Worm (Caenorhabditis elegans) whole organism, mixed stage, embryonic: ENCODE data around the gene snpc-1.2.
A peak's percentile ranks its signal among the peaks of the same experiment; 100 is the strongest.

Experiments used
- M03D4.4 ChIP-seq: sonication (generic microtip); optimal IDR thresholded peaks from 2 replicates; lab custom pipeline; 2017; ENCODE audit warnings: mild to moderate bottlenecking, missing genetic modification characterization, missing compliant biosample characterization
- bed-3 ChIP-seq: fragments of 200-800 bp; sonication (Bioruptor generic); optimal IDR thresholded peaks from 3 replicates; lab custom pipeline; 2018; ENCODE audit warnings: mild to moderate bottlenecking, missing genetic modification characterization, moderate library complexity, missing compliant biosample characterization
- blmp-1 ChIP-seq: fragments of 150-350 bp; optimal IDR thresholded peaks from 2 replicates; lab custom pipeline; 2014; ENCODE audit warnings: missing biosample characterization, missing genetic modification characterization
- ceh-83 ChIP-seq: fragments of 200-800 bp; sonication (Bioruptor generic); optimal IDR thresholded peaks from 2 replicates; lab custom pipeline; 2018; ENCODE audit warnings: mild to moderate bottlenecking, missing genetic modification characterization, missing compliant biosample characterization
- ces-1 ChIP-seq: fragments of 150-350 bp; optimal IDR thresholded peaks from 2 replicates; lab custom pipeline; 2014; ENCODE audit warnings: missing biosample characterization, missing genetic modification reagents, missing genetic modification characterization
- drap-1 ChIP-seq: fragments of 200-800 bp; sonication (Bioruptor generic); optimal IDR thresholded peaks from 3 replicates; lab custom pipeline; 2018; ENCODE audit warnings: mild to moderate bottlenecking, missing genetic modification characterization, missing compliant biosample characterization
- elt-1 ChIP-seq: sonication (generic microtip); optimal IDR thresholded peaks from 2 replicates; lab custom pipeline; 2017; ENCODE audit warnings: missing genetic modification characterization, mild to moderate bottlenecking, missing compliant biosample characterization, antibody characterized with exemption, moderate library complexity, borderline replicate concordance; ENCODE audit not compliant: insufficient read depth
- elt-3 ChIP-seq: fragments of 150-350 bp; optimal IDR thresholded peaks from 2 replicates; lab custom pipeline; 2014; ENCODE audit warnings: missing biosample characterization, missing genetic modification characterization
- flh-1 ChIP-seq: fragments of 200-800 bp; sonication (Bioruptor generic); optimal IDR thresholded peaks from 2 replicates; lab custom pipeline; 2018; ENCODE audit warnings: mild to moderate bottlenecking, missing genetic modification characterization, moderate library complexity, missing compliant biosample characterization
- ham-2 ChIP-seq: fragments of 200-800 bp; sonication (Bioruptor generic); optimal IDR thresholded peaks from 2 replicates; lab custom pipeline; 2018; ENCODE audit warnings: mild to moderate bottlenecking, missing genetic modification characterization, missing compliant biosample characterization
- hlh-1 ChIP-seq: fragments of 150-350 bp; optimal IDR thresholded peaks from 2 replicates; lab custom pipeline; 2014; ENCODE audit warnings: missing biosample characterization, missing genetic modification reagents, missing genetic modification characterization
- lin-32 ChIP-seq: fragments of 200-800 bp; sonication (Bioruptor generic); optimal IDR thresholded peaks from 2 replicates; lab custom pipeline; 2018; ENCODE audit warnings: mild to moderate bottlenecking, missing genetic modification characterization, missing compliant biosample characterization
- lsy-2 ChIP-seq: fragments of 150-350 bp; optimal IDR thresholded peaks from 2 replicates; lab custom pipeline; 2014; ENCODE audit warnings: missing biosample characterization, missing genetic modification characterization
- mep-1 ChIP-seq: fragments of 150-350 bp; optimal IDR thresholded peaks from 2 replicates; lab custom pipeline; 2017; ENCODE audit warnings: missing biosample characterization, missing genetic modification reagents, missing genetic modification characterization, inconsistent platforms
- mls-2 ChIP-seq: sonication (generic microtip); optimal IDR thresholded peaks from 2 replicates; lab custom pipeline; 2016; ENCODE audit warnings: mild to moderate bottlenecking, missing genetic modification characterization, moderate library complexity, missing compliant biosample characterization
- nhr-12 ChIP-seq: fragments of 150-350 bp; optimal IDR thresholded peaks from 2 replicates; lab custom pipeline; 2014; ENCODE audit warnings: missing biosample characterization, missing genetic modification characterization
- nhr-2 ChIP-seq: fragments of 150-350 bp; optimal IDR thresholded peaks from 2 replicates; lab custom pipeline; 2014; ENCODE audit warnings: missing biosample characterization, missing genetic modification characterization
- nhr-28 ChIP-seq: fragments of 150-350 bp; optimal IDR thresholded peaks from 2 replicates; lab custom pipeline; 2014; ENCODE audit warnings: missing biosample characterization, missing genetic modification characterization
- nhr-76 ChIP-seq: sonication (generic microtip); optimal IDR thresholded peaks from 2 replicates; lab custom pipeline; 2017; ENCODE audit warnings: missing biosample characterization, missing genetic modification characterization
- sem-2 ChIP-seq: fragments of 200-800 bp; sonication (Bioruptor generic); optimal IDR thresholded peaks from 2 replicates; lab custom pipeline; 2018; ENCODE audit warnings: mild to moderate bottlenecking, missing genetic modification characterization, missing compliant biosample characterization
- snpc-4 ChIP-seq: fragments of 150-350 bp; optimal IDR thresholded peaks from 2 replicates; lab custom pipeline; 2014; ENCODE audit warnings: missing biosample characterization, missing genetic modification characterization
- sptf-1 ChIP-seq: sonication (generic microtip); optimal IDR thresholded peaks from 2 replicates; lab custom pipeline; 2017; ENCODE audit warnings: mild to moderate bottlenecking, missing genetic modification characterization, moderate library complexity, missing compliant biosample characterization
- tbx-8 ChIP-seq: fragments of 200-800 bp; sonication (Bioruptor generic); optimal IDR thresholded peaks from 2 replicates; lab custom pipeline; 2018; ENCODE audit warnings: mild to moderate bottlenecking, missing genetic modification characterization, moderate library complexity, missing compliant biosample characterization
- unc-120 ChIP-seq: sonication (generic microtip); optimal IDR thresholded peaks from 2 replicates; lab custom pipeline; 2017; ENCODE audit warnings: missing genetic modification characterization, missing compliant biosample characterization; ENCODE audit not compliant: poor library complexity, severe bottlenecking
- zip-8 ChIP-seq: fragments of 150-350 bp; optimal IDR thresholded peaks from 2 replicates; lab custom pipeline; 2014; ENCODE audit warnings: missing biosample characterization, missing genetic modification characterization
- ztf-11 ChIP-seq: fragments of 150-350 bp; optimal IDR thresholded peaks from 2 replicates; lab custom pipeline; 2014; ENCODE audit warnings: missing biosample characterization, missing genetic modification characterization

Gene snpc-1.2

ce11 chrIII:13169464-13169966 lies at the start of gene snpc-1.2, which contains the start of gene Y39E4B.5:
snpc-1.2 (minus strand) TSS chrIII:13169541.
Y39E4B.5 (plus strand) TSS chrIII:13169916.
- TF ChIP-seq blmp-1 (tag; lab: Kevin White, UChicago) (no peak), mep-1 (peak; percentile 55)
- TF ChIP-seq, all 35 proteins: peak for 1

- TF ChIP-seq ztf-11, result no peak
- peak; percentile 32 for TF ChIP-seq elt-1
- TF ChIP-seq blmp-1 (tag; lab: Kevin White, UChicago), result peak; percentile 61
Observed at ce11 chrIII:13216488-13217016, 47.2 kb upstream of the snpc-1.2 start.

DNA sequence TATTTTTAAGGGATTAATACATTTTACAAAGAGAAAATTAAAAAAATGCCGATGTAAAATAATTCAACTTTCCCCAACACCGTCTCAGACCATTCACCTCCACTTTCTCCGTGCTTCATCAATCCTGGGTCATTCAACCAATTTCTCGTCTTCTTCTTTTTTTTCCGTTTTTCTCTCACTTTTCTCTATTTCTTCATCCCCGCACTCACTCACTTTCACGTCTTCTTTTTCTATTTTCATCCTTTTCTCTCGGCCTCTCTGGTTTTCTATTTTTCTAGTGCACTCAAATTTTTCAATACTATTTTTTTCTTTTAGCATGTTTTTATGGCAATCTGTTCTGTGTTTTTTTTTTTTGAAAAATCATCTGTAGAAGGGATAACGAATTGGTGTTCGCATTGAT lies 46.3 kb upstream of the snpc-1.2 start:
- TF ChIP-seq blmp-1 (tag; lab: Kevin White, UChicago) (peak; percentile 23), bed-3 (GFP tag; lab: Kevin White, UChicago) (no peak), elt-1 (no peak), ces-1 (peak; percentile 45), hlh-1 (tag; lab: Kevin White, UChicago) (no peak)

ce11 chrIII:13213111-13213510 lies 43.8 kb upstream of the snpc-1.2 start:
- no peak for TF ChIP-seq zip-8 (tag; lab: Kevin White, UChicago)
- no peak for TF ChIP-seq hlh-1 (tag; lab: Kevin White, UChicago)
- TF ChIP-seq sptf-1 (tag; lab: Kevin White, UChicago), result no peak
- TF ChIP-seq M03D4.4, result no peak
- no peak for TF ChIP-seq lin-32 (GFP tag; lab: Kevin White, UChicago)
- TF ChIP-seq drap-1, result no peak
- TF ChIP-seq sem-2 (GFP tag; lab: Kevin White, UChicago), result no peak
- no peak for TF ChIP-seq ceh-83 (GFP tag; lab: Kevin White, UChicago)
- no peak for TF ChIP-seq nhr-28 (tag; lab: Kevin White, UChicago)
- TF ChIP-seq lsy-2 (tag; lab: Kevin White, UChicago), result no peak
- no peak for TF ChIP-seq snpc-4 (tag; lab: Kevin White, UChicago)
- TF ChIP-seq ces-1, result no peak
- no peak for TF ChIP-seq blmp-1 (tag; lab: Kevin White, UChicago)
- no peak for TF ChIP-seq nhr-76 (tag; lab: Kevin White, UChicago)
- TF ChIP-seq nhr-12 (tag; lab: Kevin White, UChicago), result no peak
- TF ChIP-seq, all 35 proteins: peak for 0

DNA sequence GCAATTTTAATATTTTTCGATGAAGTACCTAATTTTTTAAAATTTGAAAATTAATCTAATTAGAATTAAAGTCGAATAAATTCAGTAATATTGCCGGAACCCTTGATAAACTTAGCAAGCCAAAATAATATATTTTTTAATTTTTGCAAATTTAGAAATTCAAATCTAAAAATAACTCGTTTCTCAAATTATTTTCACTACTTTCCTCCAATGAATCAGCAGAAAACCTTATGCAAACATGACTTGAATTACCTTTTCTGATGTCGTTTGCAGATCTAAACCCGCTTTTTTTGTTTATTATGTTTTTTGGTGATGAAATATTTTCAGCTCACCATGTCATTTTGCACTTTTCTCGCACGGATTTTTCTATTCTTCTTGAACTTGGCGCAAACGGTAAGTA lies 43.0 kb upstream of the snpc-1.2 start, which contains the start of gene tsp-3:
TSS of gene tsp-3 (plus strand) at position 301 of the 400 bp plus-strand sequence.
- no peak for TF ChIP-seq nhr-28 (tag; lab: Kevin White, UChicago)
- no peak for TF ChIP-seq nhr-12 (tag; lab: Kevin White, UChicago)
- no peak for TF ChIP-seq nhr-76 (tag; lab: Kevin White, UChicago)
- TF ChIP-seq elt-3 (tag; lab: Kevin White, UChicago), result no peak
- TF ChIP-seq sem-2 (GFP tag; lab: Kevin White, UChicago), result no peak
- no peak for TF ChIP-seq drap-1
- no peak for TF ChIP-seq mls-2 (tag; lab: Kevin White, UChicago)
- TF ChIP-seq tbx-8 (GFP tag; lab: Kevin White, UChicago), result no peak
- TF ChIP-seq bed-3 (GFP tag; lab: Kevin White, UChicago), result no peak
- TF ChIP-seq ztf-11, result no peak
- no peak for TF ChIP-seq elt-1
- no peak for TF ChIP-seq nhr-2

- TF ChIP-seq flh-1 (GFP tag; lab: Kevin White, UChicago) (no peak), zip-8 (tag; lab: Kevin White, UChicago) (peak; percentile 65)
Observed at ce11 chrIII:13208978-13209377, 39.6 kb upstream of the snpc-1.2 start.

DNA sequence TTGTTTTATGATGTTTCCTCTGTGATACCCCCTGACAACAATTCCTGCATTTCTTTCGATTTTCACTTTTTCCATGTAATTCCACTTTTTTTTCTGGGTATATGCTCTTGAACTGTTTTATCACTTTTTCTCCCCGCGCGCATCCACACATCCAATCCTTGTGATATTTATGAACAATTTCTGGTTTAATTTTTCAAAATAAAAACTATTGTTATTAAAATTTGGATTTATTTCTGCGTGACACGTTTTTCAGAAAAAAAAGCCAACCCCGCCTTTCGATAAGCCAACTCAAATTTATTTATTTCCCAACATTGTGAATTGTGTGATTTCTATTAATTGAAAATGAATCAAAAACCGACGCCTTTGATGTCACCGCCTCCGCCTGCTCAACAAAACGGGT lies 35.3 kb upstream of the snpc-1.2 start, which contains the start of gene Y39E4B.11:
TSS of gene Y39E4B.11 (plus strand) at position 301 of the 400 bp plus-strand sequence.
- TF ChIP-seq unc-120, result no peak
- TF ChIP-seq ham-2, result no peak
